Fruit fly (Drosophila melanogaster): Measurements from ENCODE around the gene fwe.

fwe gene

dm6 chr3L:15772239-15772638, 44.0 kb downstream of the fwe start:
- TF ChIP-seq CTCF (optimal IDR thresholded peaks at IDR 0.05) (no peak), CG8478 (optimal IDR thresholded peaks at IDR 0.05) (no peak)

- TF ChIP-seq CTCF (optimal IDR thresholded peaks at IDR 0.05) = no peak
- no peak for TF ChIP-seq CG8478 (optimal IDR thresholded peaks at IDR 0.05)
Measured at dm6 chr3L:15771565-15771964, 44.6 kb downstream of the fwe start.

- TF ChIP-seq CG8478 (optimal IDR thresholded peaks at IDR 0.05) = no peak
- no peak for TF ChIP-seq CTCF (optimal IDR thresholded peaks at IDR 0.05)
Measured at dm6 chr3L:15768947-15769389, 47.2 kb downstream of the fwe start.

dm6 chr3L:15763190-15763576, 53.0 kb downstream of the fwe start:
- no peak for TF ChIP-seq CG8478 (optimal IDR thresholded peaks at IDR 0.05)
- TF ChIP-seq CTCF (optimal IDR thresholded peaks at IDR 0.05) = no peak

- no peak for TF ChIP-seq CG8478 (optimal IDR thresholded peaks at IDR 0.05)
- no peak for TF ChIP-seq CTCF (optimal IDR thresholded peaks at IDR 0.05)
Measured at dm6 chr3L:15762449-15763189, 53.6 kb downstream of the fwe start.

- TF ChIP-seq CTCF (optimal IDR thresholded peaks at IDR 0.05) (no peak), CG8478 (optimal IDR thresholded peaks at IDR 0.05) (no peak)
Measured at dm6 chr3L:15761918-15762317, 54.3 kb downstream of the fwe start.

- no peak for TF ChIP-seq CG8478 (optimal IDR thresholded peaks at IDR 0.05)
- no peak for TF ChIP-seq CTCF (optimal IDR thresholded peaks at IDR 0.05)
Measured at dm6 chr3L:15760467-15760866, 55.7 kb downstream of the fwe start.
